Worm (Caenorhabditis elegans) whole organism, late embryonic: Measurements from ENCODE around the gene nspb-3.

ENCODE experiments used
- ama-1 ChIP-seq: fragments of 150-350 bp; optimal IDR thresholded peaks from 2 replicates; lab custom pipeline; 2014
- ceh-24 ChIP-seq: sonication (generic microtip); optimal IDR thresholded peaks from 2 replicates; lab custom pipeline; 2016; ENCODE audit warnings: mild to moderate bottlenecking, missing genetic modification characterization, missing compliant biosample characterization
- che-1 ChIP-seq: sonication (generic microtip); optimal IDR thresholded peaks from 2 replicates; lab custom pipeline; 2016; ENCODE audit warnings: mild to moderate bottlenecking, missing genetic modification characterization, missing compliant biosample characterization
- elt-2 ChIP-seq: sonication (generic microtip); optimal IDR thresholded peaks from 2 replicates; lab custom pipeline; 2016; ENCODE audit warnings: missing genetic modification reagents, missing genetic modification characterization, missing compliant biosample characterization
- fax-1 ChIP-seq: sonication (generic microtip); optimal IDR thresholded peaks from 2 replicates; lab custom pipeline; 2016; ENCODE audit warnings: missing genotype, missing genetic modification characterization, missing compliant biosample characterization
- nfya-1 ChIP-seq: sonication (generic microtip); optimal IDR thresholded peaks from 2 replicates; lab custom pipeline; 2017; ENCODE audit warnings: missing genetic modification characterization, mild to moderate bottlenecking, missing compliant biosample characterization, antibody characterized with exemption, moderate library complexity
- pat-9 ChIP-seq: fragments of 200-800 bp; sonication (Bioruptor generic); optimal IDR thresholded peaks from 2 replicates; lab custom pipeline; 2018; ENCODE audit warnings: mild to moderate bottlenecking, missing genetic modification characterization, moderate library complexity, missing compliant biosample characterization
- pha-2 ChIP-seq: sonication (generic microtip); optimal IDR thresholded peaks from 2 replicates; lab custom pipeline; 2017; ENCODE audit warnings: mild to moderate bottlenecking, missing genetic modification characterization, missing compliant biosample characterization
- sox-4 ChIP-seq: sonication (generic microtip); optimal IDR thresholded peaks from 2 replicates; lab custom pipeline; 2017; ENCODE audit warnings: mild to moderate bottlenecking, missing genetic modification characterization, inconsistent platforms, missing compliant biosample characterization
- tbx-7 ChIP-seq: sonication (generic microtip); optimal IDR thresholded peaks from 2 replicates; lab custom pipeline; 2016; ENCODE audit warnings: missing genotype, missing genetic modification characterization, missing compliant biosample characterization
- zip-5 ChIP-seq: sonication (generic microtip); optimal IDR thresholded peaks from 2 replicates; lab custom pipeline; 2016; ENCODE audit warnings: missing genetic modification characterization, missing compliant biosample characterization

DNA sequence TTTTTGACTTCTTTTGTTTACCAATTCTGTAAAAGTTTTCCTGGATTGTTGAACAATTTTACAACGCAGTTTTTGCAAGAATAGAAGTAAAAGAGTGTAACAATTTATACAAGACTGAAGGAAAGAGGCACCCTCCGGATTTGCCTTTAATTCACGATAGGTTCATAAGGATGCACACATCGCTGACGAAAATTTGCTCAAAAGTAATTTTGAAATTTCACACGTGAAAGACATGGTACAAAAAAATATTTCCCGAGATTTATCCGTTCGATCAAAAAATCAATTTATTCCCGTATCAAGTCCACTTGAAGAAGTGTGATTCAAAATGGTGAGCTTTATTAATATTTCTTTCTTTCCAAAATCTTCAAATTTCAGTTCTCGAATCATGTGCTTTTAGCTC, 16.9 kb downstream of the nspb-3 start, which contains the start of gene C43G2.3:
- TF ChIP-seq ama-1 (lab: Kevin White, UChicago) (no peak), fax-1 (tag; lab: Kevin White, UChicago) (no peak), zip-5 (tag; lab: Kevin White, UChicago) (no peak), tbx-7 (tag; lab: Kevin White, UChicago) (no peak), pat-9 (tag; lab: Kevin White, UChicago) (no peak), pha-2 (tag; lab: Kevin White, UChicago) (no peak), ceh-24 (tag; lab: Kevin White, UChicago) (no peak), elt-2 (tag; lab: Kevin White, UChicago) (no peak), nfya-1 (tag; lab: Kevin White, UChicago) (no peak), sox-4 (tag; lab: Kevin White, UChicago) (no peak), che-1 (tag; lab: Kevin White, UChicago) (no peak)
